Fruit fly (Drosophila melanogaster) Kc167 (cell line): ENCODE results near the gene CG9902.

Source experiments
- Myc ChIP-seq: fragments of >200 bp; optimal IDR thresholded peaks from 2 replicates; lab custom pipeline; 2017; ENCODE audit warnings: missing external identifiers
- Sin3A ChIP-seq: fragments of >200 bp; optimal IDR thresholded peaks from 2 replicates; lab custom pipeline; 2018; ENCODE audit warnings: missing external identifiers
- insv ChIP-seq: fragments of >200 bp; optimal IDR thresholded peaks from 3 replicates; lab custom pipeline; 2018; ENCODE audit warnings: missing external identifiers
- psq ChIP-seq: fragments of >200 bp; optimal IDR thresholded peaks from 2 replicates; lab custom pipeline; 2017; ENCODE audit warnings: missing external identifiers
- ttk ChIP-seq: sonication (Bioruptor generic); optimal IDR thresholded peaks from 2 replicates; lab custom pipeline; 2017; ENCODE audit warnings: missing external identifiers

DNA sequence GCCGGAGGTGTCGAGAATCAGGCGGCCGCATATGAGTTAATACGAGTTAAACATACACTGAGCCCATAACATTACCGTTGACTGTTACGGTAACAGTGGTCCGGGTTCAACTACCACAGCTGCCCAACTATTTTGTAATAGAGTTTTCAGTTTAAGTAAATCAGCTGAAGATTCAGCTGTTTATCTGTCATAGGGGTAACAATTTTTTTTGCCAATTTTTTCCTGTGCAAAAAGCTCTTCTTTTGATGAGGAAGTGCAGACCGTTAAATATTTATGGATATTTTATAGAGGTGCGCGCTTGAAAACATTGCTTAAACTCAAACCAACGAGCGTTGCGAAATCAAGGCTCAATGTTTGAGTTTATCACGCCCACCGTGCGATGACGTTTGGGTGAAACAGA lies 34.4 kb upstream of the CG9902 start:
- no peak for TF ChIP-seq ttk (lab: Kevin White, UChicago)
- no peak for TF ChIP-seq insv (lab: Kevin White, UChicago)
- TF ChIP-seq psq (lab: Kevin White, UChicago): no peak
- TF ChIP-seq Sin3A: no peak
- TF ChIP-seq Myc (lab: Kevin White, UChicago): no peak
